Fruit fly (Drosophila melanogaster): Measurements from ENCODE around the gene pths.
A peak's percentile ranks its signal among the peaks of the same experiment; 100 is the strongest.

The pths gene

DNA sequence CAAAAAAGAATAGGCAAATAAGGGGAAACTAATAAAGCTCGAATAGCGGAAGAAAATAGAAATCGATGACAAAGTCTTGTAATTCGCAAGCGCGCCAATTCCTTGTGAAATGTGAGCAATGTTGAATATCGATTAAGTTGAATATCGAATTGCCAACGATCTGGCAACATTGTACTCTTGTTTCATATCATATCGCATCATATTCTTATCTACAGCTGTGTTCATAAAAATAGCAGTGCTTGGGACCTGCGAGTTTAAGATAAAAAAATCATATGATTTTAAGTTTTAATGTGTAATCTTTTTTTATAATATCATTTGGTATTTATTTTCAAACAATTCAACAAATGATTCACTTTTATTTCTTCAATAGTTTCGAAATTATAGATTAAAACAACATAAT is 6.0 kb downstream of the pths start (continued):
- TF ChIP-seq CG8765 (GFP tag; IDR thresholded peaks at IDR 0.05) (no peak), slou (GFP tag; optimal IDR thresholded peaks at IDR 0.05) (peak; percentile 31), tgo (GFP tag; IDR thresholded peaks at IDR 0.05) (peak; percentile 42; the same call in 1 of the 3 replicates), CG10209 (GFP tag; optimal IDR thresholded peaks at IDR 0.05) (peak; percentile 25), CG8388 (GFP tag; optimal IDR thresholded peaks at IDR 0.05) (peak; percentile 45), tna (GFP tag; IDR thresholded peaks at IDR 0.05; ENCODE audit: partially characterized antibody) (peak; percentile 61), CG18764 (GFP tag; optimal IDR thresholded peaks at IDR 0.05) (no peak), repo (GFP tag; optimal IDR thresholded peaks at IDR 0.05) (no peak), Hmr (GFP tag; optimal IDR thresholded peaks at IDR 0.05) (no peak), sna (GFP tag; IDR thresholded peaks at IDR 0.05; ENCODE audit: partially characterized antibody) (no peak; the same call in 1 of the 2 replicates), CG30431 (GFP tag; optimal IDR thresholded peaks at IDR 0.05) (no peak), C15 (GFP tag; IDR thresholded peaks at IDR 0.05) (no peak), phol (tag; optimal IDR thresholded peaks at IDR 0.05) (peak; percentile 55), CG17328 (GFP tag; IDR thresholded peaks at IDR 0.05) (peak; percentile 66), CrebB (tag; optimal IDR thresholded peaks at IDR 0.05) (no peak), CG12942 (GFP tag; optimal IDR thresholded peaks at IDR 0.05) (peak; percentile 30), grau (tag; optimal IDR thresholded peaks at IDR 0.05) (peak; percentile 63), Side (GFP tag; optimal IDR thresholded peaks at IDR 0.05) (no peak), BtbVII (GFP tag; optimal IDR thresholded peaks at IDR 0.05) (no peak), pb (GFP tag; optimal IDR thresholded peaks at IDR 0.05) (no peak), vfl (GFP tag; optimal IDR thresholded peaks at IDR 0.05) (no peak), CG1832 (GFP tag; optimal IDR thresholded peaks at IDR 0.05) (no peak), da (GFP tag; optimal IDR thresholded peaks at IDR 0.05) (no peak), tin (GFP tag; optimal IDR thresholded peaks at IDR 0.05) (peak; percentile 37), CG8944 (GFP tag; optimal IDR thresholded peaks at IDR 0.05) (no peak), CG10431 (GFP tag; optimal IDR thresholded peaks at IDR 0.05) (no peak), ase (GFP tag; IDR thresholded peaks at IDR 0.05) (peak; percentile 44; the same call in 1 of the 3 replicates), Chrac-16 (GFP tag; optimal IDR thresholded peaks at IDR 0.05) (peak; percentile 1), CG18599 (GFP tag; optimal IDR thresholded peaks at IDR 0.05) (no peak), CG3163 (GFP tag; optimal IDR thresholded peaks at IDR 0.05) (no peak), CG10959 (GFP tag; IDR thresholded peaks at IDR 0.05) (no peak), shn (GFP tag; optimal IDR thresholded peaks at IDR 0.05) (no peak), tll (GFP tag; optimal IDR thresholded peaks at IDR 0.05) (no peak), Bgb (GFP tag; IDR thresholded peaks at IDR 0.05; ENCODE audit: partially characterized antibody) (peak; percentile 72; the same call in 1 of the 2 replicates), CG17186 (GFP tag; optimal IDR thresholded peaks at IDR 0.05) (no peak), Dbx (GFP tag; IDR thresholded peaks at IDR 0.05) (peak; percentile 55; the same call in 1 of the 3 replicates), disco-r (GFP tag; optimal IDR thresholded peaks at IDR 0.05) (no peak), CG10267 (tag; optimal IDR thresholded peaks at IDR 0.05) (peak; percentile 66), kah (GFP tag; optimal IDR thresholded peaks at IDR 0.05) (no peak), gsb (GFP tag; IDR thresholded peaks at IDR 0.05) (no peak), Sin3A (optimal IDR thresholded peaks at IDR 0.05) (no peak), ftz-f1 (GFP tag; optimal IDR thresholded peaks at IDR 0.05) (no peak), CG17829 (tag; optimal IDR thresholded peaks at IDR 0.05) (peak; percentile 63), ken (GFP tag; IDR thresholded peaks at IDR 0.05) (no peak), sc (optimal IDR thresholded peaks at IDR 0.05) (no peak), sc (GFP tag; optimal IDR thresholded peaks at IDR 0.05) (no peak), ttk (GFP tag; IDR thresholded peaks at IDR 0.05) (no peak), Oli (tag; optimal IDR thresholded peaks at IDR 0.05) (no peak), Six4 (GFP tag; optimal IDR thresholded peaks at IDR 0.05) (peak; percentile 64), Aef1 (GFP tag; IDR thresholded peaks at IDR 0.05) (peak; percentile 32; the same call in 1 of the 3 replicates), CG17612 (GFP tag; IDR thresholded peaks at IDR 0.05) (no peak), CG3065 (GFP tag; optimal IDR thresholded peaks at IDR 0.05) (no peak)
